Fruit fly (Drosophila melanogaster): ENCODE measurements around the gene IFT46.

Gene IFT46

DNA sequence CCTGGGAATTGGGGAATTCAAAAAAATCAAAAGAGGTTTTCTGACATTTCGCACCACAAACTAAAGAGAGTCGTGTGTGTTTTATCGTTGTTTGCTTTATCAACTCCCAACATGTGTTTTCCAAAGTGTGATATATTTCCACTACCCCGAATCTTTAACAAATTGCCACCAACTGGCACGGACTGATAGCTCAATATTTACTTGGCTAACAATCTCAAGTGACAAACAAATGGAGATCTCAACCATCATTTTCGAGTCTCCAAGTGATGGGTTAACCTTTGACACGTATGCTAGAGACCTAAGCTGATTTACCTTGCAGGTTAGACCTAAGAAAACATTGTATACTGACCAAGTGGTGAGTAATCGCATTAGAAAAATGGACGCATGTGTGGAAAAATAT is 9.6 kb upstream of the IFT46 start (continued):
- no peak for TF ChIP-seq CG13424 (tag; optimal IDR thresholded peaks at IDR 0.05)
- TF ChIP-seq chinmo (GFP tag; IDR thresholded peaks at IDR 0.05; ENCODE audit: partially characterized antibody) = 0 out of 4 replicates have a peak, but pooled peaks have one; percentile 15
- TF ChIP-seq CG12659 (GFP tag; optimal IDR thresholded peaks at IDR 0.05) = no peak
- no peak for TF ChIP-seq yki (optimal IDR thresholded peaks at IDR 0.05)
- no peak for TF ChIP-seq Max (GFP tag; optimal IDR thresholded peaks at IDR 0.05)
- TF ChIP-seq CG18011 (GFP tag; optimal IDR thresholded peaks at IDR 0.05) = no peak
- no peak for TF ChIP-seq sob (GFP tag; IDR thresholded peaks at IDR 0.05)
- no peak for TF ChIP-seq mam (GFP tag; optimal IDR thresholded peaks at IDR 0.05)
- TF ChIP-seq CG12155 (GFP tag; optimal IDR thresholded peaks at IDR 0.05) = no peak
- no peak for TF ChIP-seq pho (GFP tag; optimal IDR thresholded peaks at IDR 0.05)
- TF ChIP-seq hth (optimal IDR thresholded peaks at IDR 0.05) = no peak
- TF ChIP-seq wdn (GFP tag; IDR thresholded peaks at IDR 0.05) = no peak
- no peak for TF ChIP-seq bigmax (GFP tag; optimal IDR thresholded peaks at IDR 0.05)
- no peak for TF ChIP-seq CG15073 (GFP tag; optimal IDR thresholded peaks at IDR 0.05)
- no peak for TF ChIP-seq Sry-β (GFP tag; optimal IDR thresholded peaks at IDR 0.05)
- TF ChIP-seq dimm (GFP tag; IDR thresholded peaks at IDR 0.05) = no peak
- TF ChIP-seq nmo (GFP tag; optimal IDR thresholded peaks at IDR 0.05) = no peak
- TF ChIP-seq CG6654 (GFP tag; optimal IDR thresholded peaks at IDR 0.05) = no peak

dm6 chr2L:18625009-18625408 is 9.1 kb upstream of the IFT46 start:
- TF ChIP-seq CG7556 (GFP tag; optimal IDR thresholded peaks at IDR 0.05) (peak; percentile 27), Fer1 (GFP tag; optimal IDR thresholded peaks at IDR 0.05) (peak; percentile 48), CG32532 (GFP tag; IDR thresholded peaks at IDR 0.05) (no peak), CG15011 (GFP tag; optimal IDR thresholded peaks at IDR 0.05) (peak; percentile 5), CG12071 (GFP tag; optimal IDR thresholded peaks at IDR 0.05) (peak; percentile 45), CG15514 (GFP tag; optimal IDR thresholded peaks at IDR 0.05) (peak; percentile 8), CG2202 (tag; optimal IDR thresholded peaks at IDR 0.05) (no peak), CG6765 (GFP tag; optimal IDR thresholded peaks at IDR 0.05) (peak; percentile 21), CG2889 (GFP tag; IDR thresholded peaks at IDR 0.05) (no peak), Hmr (GFP tag; optimal IDR thresholded peaks at IDR 0.05) (peak; percentile 46), Meics (GFP tag; optimal IDR thresholded peaks at IDR 0.05) (peak; percentile 2), Ets65A (GFP tag) (peak; percentile 63), knrl (GFP tag; IDR thresholded peaks at IDR 0.05; ENCODE audit: partially characterized antibody) (no peak), CG2120 (GFP tag; optimal IDR thresholded peaks at IDR 0.05) (peak; percentile 6), jumu (GFP tag; optimal IDR thresholded peaks at IDR 0.05) (no peak), CG17568 (GFP tag; optimal IDR thresholded peaks at IDR 0.05) (peak; percentile 2), Bteb2 (GFP tag; optimal IDR thresholded peaks at IDR 0.05) (peak; percentile 18), BtbVII (GFP tag; optimal IDR thresholded peaks at IDR 0.05) (peak; percentile 51), CG3281 (GFP tag; optimal IDR thresholded peaks at IDR 0.05) (peak; percentile 7), Med (GFP tag) (peak; percentile 69), lab (GFP tag; optimal IDR thresholded peaks at IDR 0.05) (peak; percentile 37), PHDP (tag; optimal IDR thresholded peaks at IDR 0.05) (peak; percentile 19), CG14014 (GFP tag; IDR thresholded peaks at IDR 0.05) (peak; percentile 11; the same call in 1 of the 2 replicates), Max (GFP tag; optimal IDR thresholded peaks at IDR 0.05) (no peak), vvl (GFP tag; IDR thresholded peaks at IDR 0.05) (no peak), H15 (GFP tag; IDR thresholded peaks at IDR 0.05) (no peak), CG18599 (GFP tag; optimal IDR thresholded peaks at IDR 0.05) (peak; percentile 60), ewg (GFP tag; optimal IDR thresholded peaks at IDR 0.05) (no peak)
